Worm (Caenorhabditis elegans): Measurements from ENCODE around the gene R151.1.
A peak's percentile ranks its signal among the peaks of the same experiment; 100 is the strongest.

The R151.1 gene

ce11 chrIII:7216226-7216625, at the start of gene R151.1:
Gene R151.1, plus strand, starts transcription at chrIII:7216526.
- TF ChIP-seq unc-39 (tag; optimal IDR thresholded peaks at IDR 0.05) (no peak), cnd-1 (tag; optimal IDR thresholded peaks at IDR 0.05) (no peak), flh-1 (GFP tag; optimal IDR thresholded peaks at IDR 0.05) (no peak), elt-3 (tag; optimal IDR thresholded peaks at IDR 0.05) (no peak), ceh-83 (GFP tag; optimal IDR thresholded peaks at IDR 0.05) (no peak)

- no peak for TF ChIP-seq mls-2 (tag; optimal IDR thresholded peaks at IDR 0.05)
- TF ChIP-seq drap-1 (GFP tag; optimal IDR thresholded peaks at IDR 0.05), result peak; percentile 11
- no peak for TF ChIP-seq mab-5 (tag; optimal IDR thresholded peaks at IDR 0.05)
- no peak for TF ChIP-seq sem-2 (GFP tag; optimal IDR thresholded peaks at IDR 0.05)
- no peak for TF ChIP-seq unc-120 (tag; optimal IDR thresholded peaks at IDR 0.05; ENCODE audit: poor library complexity, severe bottlenecking)
- TF ChIP-seq snpc-4 (tag; optimal IDR thresholded peaks at IDR 0.05), result no peak
- peak; percentile 6 for TF ChIP-seq nhr-237 (tag; optimal IDR thresholded peaks at IDR 0.05)
- TF ChIP-seq lin-32 (GFP tag; optimal IDR thresholded peaks at IDR 0.05), result no peak
Measured at ce11 chrIII:7166664-7167567, 49.4 kb upstream of the R151.1 start.

ce11 chrIII:7167568-7167937, 48.8 kb upstream of the R151.1 start, which contains the start of gene acs-4:
Gene acs-4, plus strand, starts transcription at chrIII:7167838.
- no peak for TF ChIP-seq pha-4 (tag; optimal IDR thresholded peaks at IDR 0.05)
- no peak for TF ChIP-seq nhr-28 (tag; optimal IDR thresholded peaks at IDR 0.05)
- TF ChIP-seq lin-32 (GFP tag; optimal IDR thresholded peaks at IDR 0.05), result no peak
- no peak for TF ChIP-seq ceh-83 (GFP tag; optimal IDR thresholded peaks at IDR 0.05)
- TF ChIP-seq ztf-11 (tag; optimal IDR thresholded peaks at IDR 0.05), result no peak
- no peak for TF ChIP-seq zip-8 (tag; optimal IDR thresholded peaks at IDR 0.05)
- no peak for TF ChIP-seq bed-3 (GFP tag; optimal IDR thresholded peaks at IDR 0.05)
- TF ChIP-seq ceh-39 (tag; optimal IDR thresholded peaks at IDR 0.05), result no peak
- TF ChIP-seq lin-13 (tag; optimal IDR thresholded peaks at IDR 0.05), result no peak
- TF ChIP-seq elt-3 (tag; optimal IDR thresholded peaks at IDR 0.05), result no peak
- TF ChIP-seq ces-1 (GFP tag; optimal IDR thresholded peaks at IDR 0.05), result no peak
- no peak for TF ChIP-seq nhr-237 (tag; optimal IDR thresholded peaks at IDR 0.05)
- TF ChIP-seq mab-5 (tag; optimal IDR thresholded peaks at IDR 0.05), result no peak
- no peak for TF ChIP-seq cnd-1 (tag; optimal IDR thresholded peaks at IDR 0.05)
- TF ChIP-seq ceh-43 (GFP tag; optimal IDR thresholded peaks at IDR 0.05), result no peak
- TF ChIP-seq unc-120 (tag; optimal IDR thresholded peaks at IDR 0.05; ENCODE audit: poor library complexity, severe bottlenecking), result no peak
- no peak for TF ChIP-seq sem-2 (GFP tag; optimal IDR thresholded peaks at IDR 0.05)

- TF ChIP-seq ces-1 (GFP tag; optimal IDR thresholded peaks at IDR 0.05), result no peak
- TF ChIP-seq M03D4.4 (tag; optimal IDR thresholded peaks at IDR 0.05), result no peak
- TF ChIP-seq sem-2 (GFP tag; optimal IDR thresholded peaks at IDR 0.05), result no peak
- TF ChIP-seq nhr-2 (tag; optimal IDR thresholded peaks at IDR 0.05), result no peak
- no peak for TF ChIP-seq zip-8 (tag; optimal IDR thresholded peaks at IDR 0.05)
- no peak for TF ChIP-seq nhr-76 (tag; optimal IDR thresholded peaks at IDR 0.05)
- no peak for TF ChIP-seq elt-1 (tag; optimal IDR thresholded peaks at IDR 0.05; ENCODE audit: borderline replicate concordance, insufficient read depth)
- TF ChIP-seq unc-39 (tag; optimal IDR thresholded peaks at IDR 0.05), result no peak
- TF ChIP-seq unc-120 (tag; optimal IDR thresholded peaks at IDR 0.05; ENCODE audit: poor library complexity, severe bottlenecking), result no peak
- no peak for TF ChIP-seq mls-2 (tag; optimal IDR thresholded peaks at IDR 0.05)
Measured at ce11 chrIII:7170090-7170489, 46.2 kb upstream of the R151.1 start.

ce11 chrIII:7178497-7178896, 37.8 kb upstream of the R151.1 start:
- TF ChIP-seq sptf-1 (tag; optimal IDR thresholded peaks at IDR 0.05) (no peak), ces-1 (GFP tag; optimal IDR thresholded peaks at IDR 0.05) (no peak), M03D4.4 (tag; optimal IDR thresholded peaks at IDR 0.05) (no peak), unc-120 (tag; optimal IDR thresholded peaks at IDR 0.05; ENCODE audit: poor library complexity, severe bottlenecking) (no peak), elt-3 (tag; optimal IDR thresholded peaks at IDR 0.05) (no peak), elt-1 (tag; optimal IDR thresholded peaks at IDR 0.05; ENCODE audit: borderline replicate concordance, insufficient read depth) (no peak), nhr-237 (tag; optimal IDR thresholded peaks at IDR 0.05) (no peak), lsy-2 (tag; optimal IDR thresholded peaks at IDR 0.05) (no peak), tbx-8 (GFP tag; optimal IDR thresholded peaks at IDR 0.05) (no peak), ceh-43 (GFP tag; optimal IDR thresholded peaks at IDR 0.05) (no peak), nhr-76 (tag; optimal IDR thresholded peaks at IDR 0.05) (no peak)
